Fruit fly (Drosophila melanogaster) whole organism, embryonic: ENCODE measurements around the gene Mgat4a.

Source experiments
- BtbVII ChIP-seq: fragments of 200-800 bp; sonication (Bioruptor generic); optimal IDR thresholded peaks from 3 replicates; lab custom pipeline; 2017; ENCODE audit warnings: missing biosample characterization, mild to moderate bottlenecking, missing genetic modification characterization
- CG10267 ChIP-seq: fragments of 200-800 bp; sonication (Bioruptor generic); optimal IDR thresholded peaks from 2 replicates; lab custom pipeline; 2018; ENCODE audit warnings: missing biosample characterization, mild to moderate bottlenecking, missing genetic modification characterization, moderate library complexity
- CG10543 ChIP-seq: fragments of 200-800 bp; sonication (Bioruptor generic); optimal IDR thresholded peaks from 3 replicates; lab custom pipeline; 2017; ENCODE audit warnings: missing biosample characterization, mild to moderate bottlenecking, missing genetic modification characterization, moderate library complexity
- CG11504 ChIP-seq: fragments of 200-800 bp; sonication (Bioruptor generic); optimal IDR thresholded peaks from 3 replicates; lab custom pipeline; 2019; ENCODE audit warnings: missing biosample characterization, mild to moderate bottlenecking, missing genetic modification characterization, moderate library complexity
- CG12155 ChIP-seq: fragments of 200-800 bp; sonication (Bioruptor generic); optimal IDR thresholded peaks from 3 replicates; lab custom pipeline; 2016; ENCODE audit warnings: missing biosample characterization, missing genetic modification characterization
- CG15073 ChIP-seq: fragments of 200-800 bp; sonication (Bioruptor generic); optimal IDR thresholded peaks from 2 replicates; lab custom pipeline; 2016; ENCODE audit warnings: missing biosample characterization, missing genetic modification characterization
- CG17361 ChIP-seq: fragments of 200-800 bp; sonication (Bioruptor generic); IDR thresholded peaks from 3 replicates; pipeline ENCODE4 v1.3.6; 2022; ENCODE audit warnings: missing biosample characterization, missing genetic modification characterization
- CG18262 ChIP-seq: fragments of 200-800 bp; optimal IDR thresholded peaks from 3 replicates; lab custom pipeline; 2019; ENCODE audit warnings: missing biosample characterization, mild to moderate bottlenecking, missing genetic modification characterization, moderate library complexity
- CG2712 ChIP-seq: fragments of 200-800 bp; optimal IDR thresholded peaks from 3 replicates; lab custom pipeline; 2019; ENCODE audit warnings: missing biosample characterization, mild to moderate bottlenecking, missing genetic modification characterization, moderate library complexity
- CG31224 ChIP-seq: fragments of 200-800 bp; sonication (Bioruptor generic); IDR thresholded peaks from 2 replicates; pipeline ENCODE4 v1.3.6; 2022; ENCODE audit warnings: missing biosample characterization, missing genetic modification characterization
- CG34422 ChIP-seq: fragments of 200-800 bp; sonication (Bioruptor generic); IDR thresholded peaks from 3 replicates; pipeline ENCODE4 v1.3.6; 2022; ENCODE audit warnings: missing biosample characterization, missing genetic modification characterization
- CG43689 ChIP-seq: fragments of 200-800 bp; sonication (Bioruptor generic); IDR thresholded peaks from 2 replicates; pipeline ENCODE4 v1.3.6; 2022; ENCODE audit warnings: missing biosample characterization, missing genetic modification characterization
- CG4424 ChIP-seq: fragments of 200-800 bp; sonication (Bioruptor generic); optimal IDR thresholded peaks from 3 replicates; lab custom pipeline; 2016; ENCODE audit warnings: missing biosample characterization, missing genetic modification characterization
- CG6689 ChIP-seq: fragments of 200-800 bp; sonication (Bioruptor generic); IDR thresholded peaks from 2 replicates; pipeline ENCODE4 v1.3.6; 2022; ENCODE audit warnings: missing biosample characterization, missing genetic modification characterization
- CG8388 ChIP-seq: fragments of 200-800 bp; sonication (Bioruptor generic); optimal IDR thresholded peaks from 2 replicates; lab custom pipeline; 2019; ENCODE audit warnings: missing biosample characterization, mild to moderate bottlenecking, missing genetic modification characterization, moderate library complexity
- CG9797 ChIP-seq: fragments of 200-800 bp; sonication (Bioruptor generic); optimal IDR thresholded peaks from 3 replicates; lab custom pipeline; 2018; ENCODE audit warnings: missing biosample characterization, mild to moderate bottlenecking, missing genetic modification characterization
- D19A ChIP-seq: fragments of 200-800 bp; optimal IDR thresholded peaks from 3 replicates; lab custom pipeline; 2019; ENCODE audit warnings: missing biosample characterization, mild to moderate bottlenecking, missing genetic modification characterization, moderate library complexity
- Dek ChIP-seq: fragments of 200-800 bp; sonication (Bioruptor generic); optimal IDR thresholded peaks from 3 replicates; lab custom pipeline; 2019; ENCODE audit warnings: missing biosample characterization, mild to moderate bottlenecking, missing genetic modification characterization, moderate library complexity
- Doc2 ChIP-seq: fragments of 200-800 bp; sonication (Bioruptor generic); IDR thresholded peaks from 2 replicates; pipeline ENCODE4 v1.3.6; 2022; ENCODE audit warnings: missing biosample characterization, missing genetic modification characterization
- Drgx ChIP-seq: fragments of 200-800 bp; sonication (Bioruptor generic); IDR thresholded peaks from 2 replicates; pipeline ENCODE4 v1.3.6; 2022; ENCODE audit warnings: missing biosample characterization, missing genetic modification characterization
- Fer1 ChIP-seq: fragments of 200-800 bp; sonication (Bioruptor generic); optimal IDR thresholded peaks from 2 replicates; lab custom pipeline; 2017; ENCODE audit warnings: missing biosample characterization, mild to moderate bottlenecking, missing genetic modification characterization
- Fer2 ChIP-seq: fragments of 200-800 bp; sonication (Bioruptor generic); optimal IDR thresholded peaks from 2 replicates; lab custom pipeline; 2018; ENCODE audit warnings: missing biosample characterization, mild to moderate bottlenecking, missing genetic modification characterization, moderate library complexity
- MESR4 ChIP-seq: fragments of 200-800 bp; sonication (Bioruptor generic); optimal IDR thresholded peaks from 2 replicates; lab custom pipeline; 2018; ENCODE audit warnings: missing biosample characterization, mild to moderate bottlenecking, missing genetic modification characterization, moderate library complexity
- Max ChIP-seq: fragments of 200-800 bp; sonication (Bioruptor generic); optimal IDR thresholded peaks from 2 replicates; lab custom pipeline; 2016; ENCODE audit warnings: missing biosample characterization, mild to moderate bottlenecking, missing genetic modification characterization
- Mrtf ChIP-seq: fragments of 200-800 bp; sonication (Bioruptor generic); IDR thresholded peaks from 3 replicates; pipeline ENCODE4 v1.3.6; 2022; ENCODE audit warnings: missing biosample characterization, missing genetic modification characterization
- Oli ChIP-seq: fragments of 200-800 bp; sonication (Bioruptor generic); optimal IDR thresholded peaks from 2 replicates; lab custom pipeline; 2018; ENCODE audit warnings: missing biosample characterization, mild to moderate bottlenecking, missing genetic modification characterization, moderate library complexity
- PHDP ChIP-seq: fragments of 200-800 bp; sonication (Bioruptor generic); optimal IDR thresholded peaks from 3 replicates; lab custom pipeline; 2018; ENCODE audit warnings: missing biosample characterization, mild to moderate bottlenecking, missing genetic modification characterization, moderate library complexity
- Side ChIP-seq: fragments of 200-800 bp; sonication (Bioruptor generic); optimal IDR thresholded peaks from 2 replicates; lab custom pipeline; 2016; ENCODE audit warnings: missing biosample characterization, missing genetic modification characterization
- Sox102F ChIP-seq: fragments of 200-800 bp; sonication (Bioruptor generic); optimal IDR thresholded peaks from 2 replicates; lab custom pipeline; 2018; ENCODE audit warnings: missing biosample characterization, mild to moderate bottlenecking, missing genetic modification characterization, moderate library complexity
- Tbp ChIP-seq: fragments of >200 bp; optimal IDR thresholded peaks from 2 replicates; lab custom pipeline; 2018; ENCODE audit warnings: missing biosample characterization, missing genetic modification characterization
- Xrp1 ChIP-seq: fragments of 200-800 bp; sonication (Bioruptor generic); IDR thresholded peaks from 2 replicates; pipeline ENCODE4 v1.3.6; 2022; ENCODE audit warnings: missing biosample characterization, missing genetic modification characterization
- ab ChIP-seq: fragments of 200-800 bp; sonication (Bioruptor generic); optimal IDR thresholded peaks from 2 replicates; lab custom pipeline; 2016; ENCODE audit warnings: missing biosample characterization, missing genetic modification characterization
- az2 ChIP-seq: fragments of 200-800 bp; sonication (Bioruptor generic); optimal IDR thresholded peaks from 3 replicates; lab custom pipeline; 2016; ENCODE audit warnings: missing biosample characterization, missing genetic modification characterization
- bsh ChIP-seq, 2 experiments: fragments of 200-800 bp; sonication (Bioruptor generic); optimal IDR thresholded peaks; 2 replicates each; lab custom pipeline; 2017 to 2018; ENCODE audit warnings: mild to moderate bottlenecking in 2 of 2, missing biosample characterization in 2 of 2, missing genetic modification characterization in 2 of 2, moderate library complexity in 1 of 2
- btn ChIP-seq: fragments of 200-800 bp; sonication (Bioruptor generic); optimal IDR thresholded peaks from 2 replicates; lab custom pipeline; 2016; ENCODE audit warnings: missing biosample characterization, missing genetic modification characterization
- chn ChIP-seq: fragments of 200-800 bp; sonication (Bioruptor generic); optimal IDR thresholded peaks from 2 replicates; lab custom pipeline; 2016; ENCODE audit warnings: missing biosample characterization, missing genetic modification characterization
- danr ChIP-seq: fragments of 200-800 bp; sonication (Bioruptor generic); IDR thresholded peaks from 2 replicates; pipeline ENCODE4 v1.3.6; 2022; ENCODE audit warnings: missing biosample characterization, missing genetic modification characterization
- dmrt99B ChIP-seq: fragments of 200-800 bp; sonication (Bioruptor generic); optimal IDR thresholded peaks from 2 replicates; lab custom pipeline; 2018; ENCODE audit warnings: missing biosample characterization, mild to moderate bottlenecking, missing genetic modification characterization, moderate library complexity
- exex ChIP-seq: fragments of 200-800 bp; sonication (Bioruptor generic); optimal IDR thresholded peaks from 4 replicates; lab custom pipeline; 2018; ENCODE audit warnings: missing biosample characterization, mild to moderate bottlenecking, missing genetic modification characterization, moderate library complexity
- jing ChIP-seq: fragments of 200-800 bp; sonication (Bioruptor generic); optimal IDR thresholded peaks from 2 replicates; lab custom pipeline; 2018; ENCODE audit warnings: missing biosample characterization, mild to moderate bottlenecking, missing genetic modification characterization
- klu ChIP-seq: fragments of 200-800 bp; sonication (Bioruptor generic); IDR thresholded peaks from 2 replicates; pipeline ENCODE4 v1.3.6; 2022; ENCODE audit warnings: missing biosample characterization, missing genetic modification characterization
- kni ChIP-seq: fragments of 200-800 bp; sonication (Bioruptor generic); optimal IDR thresholded peaks from 3 replicates; lab custom pipeline; 2017; ENCODE audit warnings: mild to moderate bottlenecking, missing biosample characterization, missing genetic modification reagents, missing genetic modification characterization
- nmo ChIP-seq: fragments of 200-800 bp; sonication (Bioruptor generic); optimal IDR thresholded peaks from 2 replicates; lab custom pipeline; 2018; ENCODE audit warnings: missing biosample characterization, mild to moderate bottlenecking, missing genetic modification characterization, moderate library complexity
- pb ChIP-seq: fragments of 200-800 bp; sonication (Bioruptor generic); optimal IDR thresholded peaks from 3 replicates; lab custom pipeline; 2016; ENCODE audit warnings: missing biosample characterization, missing genetic modification characterization
- peb ChIP-seq: fragments of 200-800 bp; sonication (Bioruptor generic); IDR thresholded peaks from 2 replicates; pipeline ENCODE4 v1.3.6; 2022; ENCODE audit warnings: missing biosample characterization, missing genetic modification characterization
- phol ChIP-seq: fragments of 200-800 bp; sonication (Bioruptor generic); optimal IDR thresholded peaks from 3 replicates; lab custom pipeline; 2018; ENCODE audit warnings: missing biosample characterization, mild to moderate bottlenecking, missing genetic modification characterization, moderate library complexity
- pita ChIP-seq: fragments of 200-800 bp; sonication (Bioruptor generic); optimal IDR thresholded peaks from 2 replicates; lab custom pipeline; 2017; ENCODE audit warnings: missing biosample characterization, mild to moderate bottlenecking, missing genetic modification characterization
- row ChIP-seq: fragments of 200-800 bp; sonication (Bioruptor generic); IDR thresholded peaks from 3 replicates; pipeline ENCODE4 v1.3.6; 2022; ENCODE audit warnings: missing biosample characterization, missing genetic modification characterization
- so ChIP-seq: fragments of 200-800 bp; sonication (Bioruptor generic); IDR thresholded peaks from 3 replicates; pipeline ENCODE4 v1.3.6; 2022; ENCODE audit warnings: missing biosample characterization, missing genetic modification characterization
- trem ChIP-seq: fragments of 200-800 bp; optimal IDR thresholded peaks from 3 replicates; lab custom pipeline; 2019; ENCODE audit warnings: missing biosample characterization, mild to moderate bottlenecking, missing genetic modification characterization, moderate library complexity
- tup ChIP-seq: fragments of 200-800 bp; sonication (Bioruptor generic); optimal IDR thresholded peaks from 2 replicates; lab custom pipeline; 2016; ENCODE audit warnings: missing biosample characterization, mild to moderate bottlenecking, missing genetic modification characterization, moderate library complexity
- zen ChIP-seq: fragments of 200-800 bp; sonication (Bioruptor generic); optimal IDR thresholded peaks from 3 replicates; lab custom pipeline; 2018; ENCODE audit warnings: missing biosample characterization, mild to moderate bottlenecking, missing genetic modification characterization, moderate library complexity

Mgat4a gene

dm6 chr3L:14816666-14817065, 54.8 kb downstream of the Mgat4a start (continued):
- TF ChIP-seq CG17361 (GFP tag; lab: Robert Waterston, UW) (peak; percentile 21; the same call in 1 of the 3 replicates), chn (GFP tag; lab: Kevin White, UChicago) (no peak), nmo (GFP tag; lab: Kevin White, UChicago) (peak; percentile 21), Tbp (GFP tag; lab: Kevin White, UChicago) (no peak), CG2712 (tag; lab: Kevin White, UChicago) (peak; percentile 34), CG6689 (0 out of 2 replicates have a peak, but pooled peaks have one; percentile 8), D19A (tag; lab: Kevin White, UChicago) (peak; percentile 2), peb (GFP tag; lab: Robert Waterston, UW) (no peak), Fer2 (no peak), CG10543 (no peak), CG34422 (no peak), jing (GFP tag; lab: Kevin White, UChicago) (no peak), PHDP (no peak), CG15073 (no peak), CG9797 (no peak), Fer1 (GFP tag; lab: Kevin White, UChicago) (no peak), trem (tag; lab: Kevin White, UChicago) (peak; percentile 28), Mrtf (GFP tag; lab: Robert Waterston, UW) (no peak), ab (no peak), CG12155 (GFP tag; lab: Kevin White, UChicago) (no peak), Xrp1 (GFP tag; lab: Robert Waterston, UW) (peak; percentile 22; the same call in 1 of the 2 replicates), CG4424 (GFP tag; lab: Kevin White, UChicago) (peak; percentile 59), CG31224 (no peak), phol (peak; percentile 65), Side (GFP tag; lab: Kevin White, UChicago) (no peak), klu (GFP tag; lab: Robert Waterston, UW) (no peak), exex (tag; lab: Kevin White, UChicago) (no peak), CG18262 (tag; lab: Kevin White, UChicago) (no peak), pb (GFP tag; lab: Kevin White, UChicago) (no peak), zen (tag; lab: Kevin White, UChicago) (no peak), Oli (tag; lab: Kevin White, UChicago) (peak; percentile 18), bsh (GFP tag; optimal IDR thresholded peaks at IDR 0.05; lab: Kevin White, UChicago) (peak in 1 of 2 experiments; percentile 3), Max (GFP tag; lab: Kevin White, UChicago) (no peak), tup (no peak), dmrt99B (tag; lab: Kevin White, UChicago) (peak; percentile 35), kni (GFP tag; lab: Kevin White, UChicago) (no peak), MESR4 (GFP tag; lab: Kevin White, UChicago) (no peak), Doc2 (GFP tag; lab: Robert Waterston, UW) (no peak), BtbVII (GFP tag; lab: Kevin White, UChicago) (no peak), btn (no peak), Dek (tag; lab: Kevin White, UChicago) (no peak), CG43689 (GFP tag; lab: Robert Waterston, UW) (no peak), pita (GFP tag; lab: Kevin White, UChicago) (no peak), CG11504 (tag; lab: Kevin White, UChicago) (peak; percentile 45), danr (GFP tag; lab: Robert Waterston, UW) (no peak), CG10267 (tag; lab: Kevin White, UChicago) (peak; percentile 11), Sox102F (peak; percentile 11), az2 (GFP tag; lab: Kevin White, UChicago) (no peak), so (GFP tag; lab: Robert Waterston, UW) (no peak), Drgx (GFP tag; lab: Robert Waterston, UW) (no peak), CG8388 (GFP tag; lab: Kevin White, UChicago) (peak; percentile 33), row (0 out of 3 replicates have a peak, but pooled peaks have one; percentile 24)
